Worm (Caenorhabditis elegans) whole organism, early embryonic: ENCODE measurements around the gene ptp-3.

Experiments used
- B0310.2 ChIP-seq: sonication (generic microtip); optimal IDR thresholded peaks from 2 replicates; lab custom pipeline; 2016; ENCODE audit warnings: mild to moderate bottlenecking, missing genetic modification characterization, missing compliant biosample characterization
- F13C5.2 ChIP-seq: sonication (generic microtip); optimal IDR thresholded peaks from 2 replicates; lab custom pipeline; 2017; ENCODE audit warnings: mild to moderate bottlenecking, missing genetic modification characterization, inconsistent platforms, missing compliant biosample characterization
- aly-1 ChIP-seq: sonication (generic microtip); optimal IDR thresholded peaks from 2 replicates; lab custom pipeline; 2016; ENCODE audit warnings: missing genetic modification characterization, missing compliant biosample characterization
- ama-1 ChIP-seq: fragments of 150-350 bp; optimal IDR thresholded peaks from 2 replicates; lab custom pipeline; 2014
- ceh-13 ChIP-seq: fragments of 200-800 bp; sonication (Bioruptor generic); optimal IDR thresholded peaks from 2 replicates; lab custom pipeline; 2018; ENCODE audit warnings: mild to moderate bottlenecking, missing genetic modification characterization, missing compliant biosample characterization
- ceh-36 ChIP-seq: sonication (generic microtip); optimal IDR thresholded peaks from 2 replicates; lab custom pipeline; 2016; ENCODE audit warnings: missing genetic modification characterization, inconsistent platforms, missing compliant biosample characterization
- ets-7 ChIP-seq: sonication (generic microtip); optimal IDR thresholded peaks from 2 replicates; lab custom pipeline; 2016; ENCODE audit warnings: missing genotype, missing genetic modification characterization, missing compliant biosample characterization
- flt-1 ChIP-seq: fragments of 200-800 bp; sonication (Bioruptor generic); IDR thresholded peaks from 2 replicates; pipeline ENCODE4 v1.3.6; 2022; ENCODE audit warnings: missing genetic modification characterization, missing compliant biosample characterization
- hmbx-1 ChIP-seq: sonication (generic microtip); optimal IDR thresholded peaks from 2 replicates; lab custom pipeline; 2016; ENCODE audit warnings: mild to moderate bottlenecking, missing genetic modification characterization, missing compliant biosample characterization
- hmg-4 ChIP-seq: fragments of 200-800 bp; sonication (Bioruptor generic); optimal IDR thresholded peaks from 2 replicates; lab custom pipeline; 2018; ENCODE audit warnings: mild to moderate bottlenecking, missing genetic modification characterization, missing compliant biosample characterization
- hnd-1 ChIP-seq: sonication (generic microtip); optimal IDR thresholded peaks from 2 replicates; lab custom pipeline; 2016; ENCODE audit warnings: missing genetic modification characterization, missing compliant biosample characterization
- pes-1 ChIP-seq: fragments of 200-800 bp; sonication (Bioruptor generic); IDR thresholded peaks from 2 replicates; pipeline ENCODE4 v1.3.6; 2022; ENCODE audit warnings: missing genetic modification reagents, missing genetic modification characterization, missing compliant biosample characterization
- scrt-1 ChIP-seq: fragments of 200-800 bp; sonication (Bioruptor generic); IDR thresholded peaks from 2 replicates; pipeline ENCODE4 v1.3.6; 2022; ENCODE audit warnings: missing genetic modification characterization, missing compliant biosample characterization
- sea-1 ChIP-seq: fragments of 200-800 bp; sonication (Bioruptor generic); conservative IDR thresholded peaks from 2 replicates; pipeline ENCODE4 v1.3.6; 2022; ENCODE audit warnings: missing genetic modification characterization, missing compliant biosample characterization
- tbx-11 ChIP-seq: fragments of 200-800 bp; sonication (Bioruptor generic); IDR thresholded peaks from 2 replicates; pipeline ENCODE4 v1.3.6; 2022; ENCODE audit warnings: missing genetic modification characterization, missing compliant biosample characterization
- tbx-37 ChIP-seq: fragments of 200-800 bp; sonication (Bioruptor generic); conservative IDR thresholded peaks from 2 replicates; pipeline ENCODE4 v1.3.6; 2022; ENCODE audit warnings: missing genetic modification reagents, missing genetic modification characterization, missing compliant biosample characterization
- tra-4 ChIP-seq: sonication (generic microtip); optimal IDR thresholded peaks from 2 replicates; lab custom pipeline; 2017; ENCODE audit warnings: missing genetic modification characterization, missing compliant biosample characterization

Gene ptp-3

DNA sequence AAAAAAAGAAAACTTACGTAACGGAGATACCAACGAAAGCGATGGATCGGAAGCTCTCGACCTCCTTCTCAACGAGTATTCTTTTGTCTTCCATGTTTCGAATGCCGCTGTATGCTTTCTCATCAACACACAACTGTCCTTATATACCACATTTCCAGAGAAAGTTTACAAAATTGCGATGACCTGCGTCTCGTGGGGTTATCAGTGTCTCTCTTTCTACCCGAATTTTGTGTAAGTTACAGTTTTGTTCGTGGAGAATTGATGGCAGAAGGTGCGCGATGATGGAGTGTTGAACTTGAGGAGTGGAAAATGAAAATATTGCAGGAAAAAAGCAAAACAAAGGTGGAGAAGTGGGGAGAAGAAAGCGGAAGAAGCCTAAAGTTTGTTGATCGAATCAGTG lies 38.3 kb downstream of the ptp-3 start, which contains the start of gene col-81:
col-81 (minus strand) TSS at position 101 of the 400 bp plus-strand sequence.
- TF ChIP-seq hnd-1 (tag; lab: Kevin White, UChicago) (no peak), tra-4 (no peak), B0310.2 (tag; lab: Kevin White, UChicago) (no peak), F13C5.2 (no peak), sea-1 (GFP tag; lab: Robert Waterston, UW) (no peak), ama-1 (no peak), scrt-1 (no peak), ceh-13 (no peak), hmg-4 (no peak), tbx-37 (GFP tag; lab: Robert Waterston, UW) (no peak), ceh-36 (tag; lab: Kevin White, UChicago) (no peak), ets-7 (no peak), pes-1 (GFP tag; lab: Robert Waterston, UW) (no peak), hmbx-1 (tag; lab: Kevin White, UChicago) (no peak)

DNA sequence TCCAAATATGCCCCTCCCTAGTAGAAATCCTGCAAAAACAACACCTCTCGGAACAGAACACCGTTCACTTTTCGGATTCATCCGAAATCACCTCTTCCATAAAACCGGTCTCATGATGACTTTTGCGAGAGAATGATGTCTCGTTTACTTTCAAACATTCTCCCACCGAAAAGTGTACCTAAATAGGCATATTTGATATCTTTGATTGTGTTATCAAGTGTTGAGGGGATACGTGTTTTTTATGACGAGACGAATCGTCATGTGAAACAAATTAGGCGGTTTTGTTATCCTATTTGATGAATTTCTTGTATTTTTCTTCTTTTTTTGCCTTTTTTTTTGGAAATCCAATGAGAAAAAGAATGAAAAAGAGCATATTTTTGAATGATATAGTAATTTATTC lies 39.9 kb downstream of the ptp-3 start:
- TF ChIP-seq ceh-36 (tag; lab: Kevin White, UChicago): no peak
- TF ChIP-seq ceh-13: no peak
- TF ChIP-seq tbx-37 (GFP tag; lab: Robert Waterston, UW): no peak
- no peak for TF ChIP-seq ets-7
- TF ChIP-seq tbx-11 (GFP tag; lab: Robert Waterston, UW): no peak

- TF ChIP-seq tbx-11 (GFP tag; lab: Robert Waterston, UW) (no peak), ama-1 (no peak), hmg-4 (no peak)
Observed at ce11 chrII:11015734-11016133, 40.4 kb downstream of the ptp-3 start.

ce11 chrII:11016435-11016834 lies 41.1 kb downstream of the ptp-3 start:
- no peak for TF ChIP-seq sea-1 (GFP tag; lab: Robert Waterston, UW)
- TF ChIP-seq B0310.2 (tag; lab: Kevin White, UChicago): no peak
- TF ChIP-seq flt-1 (GFP tag; lab: Robert Waterston, UW): no peak

- TF ChIP-seq scrt-1 (no peak), ceh-36 (tag; lab: Kevin White, UChicago) (no peak), hnd-1 (tag; lab: Kevin White, UChicago) (no peak)
Observed at ce11 chrII:11016835-11016883, 41.3 kb downstream of the ptp-3 start, which contains the start of gene ram-2. Gene ram-2, minus strand, starts transcription at chrII:11016881.

DNA sequence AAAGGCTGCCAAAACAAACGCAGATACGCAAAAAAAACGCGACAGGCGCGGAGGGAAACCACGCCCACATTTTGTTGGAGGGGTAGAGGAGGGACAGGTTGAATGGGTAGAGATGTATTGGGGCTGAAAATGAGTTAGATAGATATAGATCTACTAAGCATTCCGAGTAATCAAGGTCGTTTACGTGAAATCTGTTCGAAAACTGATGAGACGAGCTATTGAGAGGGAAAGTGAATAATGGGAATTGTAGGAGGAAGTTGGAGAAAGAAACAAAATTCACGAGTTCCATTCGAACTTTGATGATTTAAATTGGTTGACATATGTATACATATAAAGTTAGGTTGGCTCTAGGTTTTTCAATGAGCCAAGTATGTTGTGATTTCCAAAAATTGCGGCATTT lies 41.5 kb downstream of the ptp-3 start:
- TF ChIP-seq ets-7 (no peak), tra-4 (no peak), ceh-36 (tag; lab: Kevin White, UChicago) (no peak), ama-1 (no peak), hnd-1 (tag; lab: Kevin White, UChicago) (no peak), F13C5.2 (no peak), ceh-13 (no peak), sea-1 (GFP tag; lab: Robert Waterston, UW) (no peak), aly-1 (tag; lab: Kevin White, UChicago) (no peak), pes-1 (GFP tag; lab: Robert Waterston, UW) (no peak), scrt-1 (no peak), B0310.2 (tag; lab: Kevin White, UChicago) (no peak), tbx-37 (GFP tag; lab: Robert Waterston, UW) (no peak), flt-1 (GFP tag; lab: Robert Waterston, UW) (no peak), hmg-4 (no peak), tbx-11 (GFP tag; lab: Robert Waterston, UW) (no peak), hmbx-1 (tag; lab: Kevin White, UChicago) (no peak)

DNA sequence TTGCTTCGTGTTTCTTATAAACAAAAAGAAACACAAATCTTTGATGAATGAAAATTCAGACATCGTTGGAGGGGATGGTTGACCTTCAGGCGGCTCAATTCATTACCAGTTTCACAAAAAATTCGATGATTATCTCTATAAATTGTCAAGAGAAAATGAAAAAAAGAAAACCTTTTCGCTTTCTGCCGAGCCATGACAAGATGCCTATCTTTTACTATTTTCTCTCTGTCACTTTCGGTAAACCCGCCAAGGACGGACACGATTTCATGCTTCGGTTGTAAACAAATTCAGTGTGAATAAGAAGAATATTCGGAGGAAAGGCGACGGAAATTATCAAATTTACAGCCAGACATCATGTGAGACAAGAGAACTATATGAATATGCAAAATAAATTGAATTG lies 45.4 kb downstream of the ptp-3 start:
- TF ChIP-seq hmg-4: no peak
- TF ChIP-seq pes-1 (GFP tag; lab: Robert Waterston, UW): no peak
- no peak for TF ChIP-seq tbx-37 (GFP tag; lab: Robert Waterston, UW)

DNA sequence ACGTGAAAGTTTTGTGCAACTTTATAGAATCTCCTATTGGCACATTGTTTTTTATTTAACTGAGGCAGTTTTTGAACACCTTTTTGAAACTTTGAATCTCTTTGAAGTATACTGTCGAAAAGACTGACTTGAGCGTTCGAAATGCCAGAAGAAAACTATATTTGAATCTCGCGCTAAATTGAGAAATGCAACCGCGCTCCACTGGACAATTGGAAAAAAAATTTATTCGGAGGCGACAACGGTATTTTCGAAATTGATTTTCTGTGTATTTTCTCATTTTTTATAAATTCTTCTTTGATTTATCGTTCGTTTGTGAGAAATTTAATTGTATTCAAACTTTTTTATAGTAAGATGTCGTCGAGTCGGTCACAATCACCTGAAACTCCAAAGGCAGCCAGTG lies 46.7 kb downstream of the ptp-3 start, which contains the start of gene let-858:
let-858 (plus strand) TSS at position 348 of the 400 bp plus-strand sequence.
- TF ChIP-seq F13C5.2 (no peak), ets-7 (no peak), B0310.2 (tag; lab: Kevin White, UChicago) (no peak), ceh-13 (no peak), tbx-37 (GFP tag; lab: Robert Waterston, UW) (no peak), aly-1 (tag; lab: Kevin White, UChicago) (no peak)

DNA sequence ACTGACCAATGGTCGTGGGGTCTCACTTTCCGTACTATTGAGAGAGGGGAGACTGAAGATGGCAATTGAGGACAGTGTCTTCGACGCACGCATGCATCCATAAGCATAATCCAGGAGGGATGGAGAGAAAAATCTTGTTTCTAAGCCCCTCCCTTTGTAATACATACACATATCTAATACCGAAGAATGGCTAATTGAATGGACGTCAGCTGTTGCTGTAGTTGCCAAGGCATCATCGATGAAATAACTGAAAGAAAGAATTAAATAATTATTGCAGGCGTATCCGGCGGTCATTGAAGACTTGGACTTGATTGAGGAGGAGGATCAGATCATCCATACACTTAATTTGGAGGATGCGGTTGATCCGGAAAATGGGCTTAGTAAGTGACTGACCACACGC lies 50.2 kb downstream of the ptp-3 start, which contains the start of gene F33A8.7:
F33A8.7 (minus strand) TSS at position 101 of the 400 bp plus-strand sequence.
- TF ChIP-seq tra-4: no peak
- no peak for TF ChIP-seq B0310.2 (tag; lab: Kevin White, UChicago)
- TF ChIP-seq ceh-36 (tag; lab: Kevin White, UChicago): no peak
- no peak for TF ChIP-seq ets-7
- TF ChIP-seq hmg-4: no peak
- TF ChIP-seq pes-1 (GFP tag; lab: Robert Waterston, UW): no peak
- no peak for TF ChIP-seq aly-1 (tag; lab: Kevin White, UChicago)
- no peak for TF ChIP-seq scrt-1

ce11 chrII:11027777-11028176 lies 52.4 kb downstream of the ptp-3 start:
- TF ChIP-seq ama-1 (no peak), hmbx-1 (tag; lab: Kevin White, UChicago) (no peak), ets-7 (no peak), tra-4 (no peak), hnd-1 (tag; lab: Kevin White, UChicago) (no peak), tbx-37 (GFP tag; lab: Robert Waterston, UW) (no peak)
